Worm (Caenorhabditis elegans): ENCODE data around the gene epg-5.

The epg-5 gene

ce11 chrII:6588605-6589292 lies 20.4 kb downstream of the epg-5 start, which contains the start of gene icd-1 (continued):
- TF ChIP-seq lsy-2 (tag; optimal IDR thresholded peaks at IDR 0.05) (peak; percentile 91 to 95), vab-7 (GFP tag; IDR thresholded peaks at IDR 0.05) (peak; percentile 44; the same call in 1 of the 2 replicates), T20F7.1 (GFP tag; optimal IDR thresholded peaks at IDR 0.05) (peak; percentile 90), nhr-28 (tag; optimal IDR thresholded peaks at IDR 0.05) (peak; percentile 90), F26F4.8 (GFP tag; conservative IDR thresholded peaks at IDR 0.05) (no peak), nhr-237 (tag; optimal IDR thresholded peaks at IDR 0.05) (peak; percentile 18), tag-97 (GFP tag; IDR thresholded peaks at IDR 0.05) (0 out of 2 replicates have a peak, but pooled peaks have one; percentile 37), mxl-3 (GFP tag; optimal IDR thresholded peaks at IDR 0.05) (peak; percentile 72), ctbp-1 (GFP tag; IDR thresholded peaks at IDR 0.05) (peak; percentile 89), ztf-11 (tag; optimal IDR thresholded peaks at IDR 0.05) (no peak), saeg-2 (GFP tag; IDR thresholded peaks at IDR 0.05) (peak; percentile 78), ceh-44 (GFP tag; IDR thresholded peaks at IDR 0.05) (0 out of 2 replicates have a peak, but pooled peaks have one; percentile 30), Y105C5A.15 (GFP tag; IDR thresholded peaks at IDR 0.05) (no peak; the same call in 1 of the 2 replicates), dmd-9 (GFP tag; IDR thresholded peaks at IDR 0.05) (no peak), nhr-10 (tag; optimal IDR thresholded peaks at IDR 0.05) (peak; percentile 72), nhr-77 (tag; optimal IDR thresholded peaks at IDR 0.05) (peak; percentile 96), mxl-2 (GFP tag; conservative IDR thresholded peaks at IDR 0.05) (no peak), unc-130 (GFP tag; optimal IDR thresholded peaks at IDR 0.05) (peak; percentile 89), lin-1 (GFP tag; IDR thresholded peaks at IDR 0.05) (peak; percentile 92), egl-27 (tag; optimal IDR thresholded peaks at IDR 0.05) (no peak), zip-11 (GFP tag; IDR thresholded peaks at IDR 0.05) (no peak), mes-2 (tag; optimal IDR thresholded peaks at IDR 0.05; ENCODE audit: poor library complexity, severe bottlenecking) (peak; percentile 92), aly-2 (tag; optimal IDR thresholded peaks at IDR 0.05) (peak; percentile 6), ceh-32 (tag; optimal IDR thresholded peaks at IDR 0.05; ENCODE audit: poor library complexity) (peak; percentile 17), ama-1 (optimal IDR thresholded peaks at IDR 0.05) (no peak), unc-62 (GFP tag; optimal IDR thresholded peaks at IDR 0.05 in 1 of 2) (peak in 1 of 2 experiments; percentile 98), unc-62 (tag; optimal IDR thresholded peaks at IDR 0.05) (no peak), F44E2.7 (GFP tag; IDR thresholded peaks at IDR 0.05) (no peak), ceh-20 (GFP tag; IDR thresholded peaks at IDR 0.05) (peak; percentile 89), lin-13 (GFP tag; optimal IDR thresholded peaks at IDR 0.05) (peak; percentile 92), zfp-2 (tag; optimal IDR thresholded peaks at IDR 0.05) (peak; percentile 74), gei-8 (GFP tag; optimal IDR thresholded peaks at IDR 0.05) (peak; percentile 59), tra-1 (GFP tag; IDR thresholded peaks at IDR 0.05) (peak; percentile 81), daf-12 (tag; optimal IDR thresholded peaks at IDR 0.05) (no peak), dmd-8 (GFP tag; IDR thresholded peaks at IDR 0.05) (peak; percentile 55; the same call in 1 of the 2 replicates), D1046.2 (GFP tag; IDR thresholded peaks at IDR 0.05) (peak; percentile 58; the same call in 1 of the 2 replicates), hmg-1.1 (GFP tag; IDR thresholded peaks at IDR 0.05) (peak; percentile 88), spr-3 (GFP tag; optimal IDR thresholded peaks at IDR 0.05) (peak; percentile 71), lin-29 (GFP tag; IDR thresholded peaks at IDR 0.05) (peak; percentile 72), ZK546.5 (tag; optimal IDR thresholded peaks at IDR 0.05) (peak in 1 of 2 experiments; percentile 51), lin-38 (GFP tag; IDR thresholded peaks at IDR 0.05) (peak; percentile 91), fkh-10 (GFP tag; optimal IDR thresholded peaks at IDR 0.05) (peak; percentile 78), spr-1 (tag; optimal IDR thresholded peaks at IDR 0.05) (peak; percentile 81), Y5F2A.4 (GFP tag; optimal IDR thresholded peaks at IDR 0.05) (peak; percentile 56), lim-7 (GFP tag; IDR thresholded peaks at IDR 0.05) (no peak), ceh-82 (tag; optimal IDR thresholded peaks at IDR 0.05) (no peak), skn-1 (tag; optimal IDR thresholded peaks at IDR 0.05) (no peak), pha-4 (GFP tag; IDR thresholded peaks at IDR 0.05) (peak; percentile 94), pha-4 (tag; optimal IDR thresholded peaks at IDR 0.05) (peak; percentile 79), pqm-1 (tag; optimal IDR thresholded peaks at IDR 0.05) (peak; percentile 10), egl-43 (GFP tag; IDR thresholded peaks at IDR 0.05) (peak; percentile 78)

Measured in whole organism, L4 larva.